Fruit fly (Drosophila melanogaster): Measurements from ENCODE around the gene TwdlT.
A peak's percentile ranks its signal among the peaks of the same experiment; 100 is the strongest.

TwdlT gene

DNA sequence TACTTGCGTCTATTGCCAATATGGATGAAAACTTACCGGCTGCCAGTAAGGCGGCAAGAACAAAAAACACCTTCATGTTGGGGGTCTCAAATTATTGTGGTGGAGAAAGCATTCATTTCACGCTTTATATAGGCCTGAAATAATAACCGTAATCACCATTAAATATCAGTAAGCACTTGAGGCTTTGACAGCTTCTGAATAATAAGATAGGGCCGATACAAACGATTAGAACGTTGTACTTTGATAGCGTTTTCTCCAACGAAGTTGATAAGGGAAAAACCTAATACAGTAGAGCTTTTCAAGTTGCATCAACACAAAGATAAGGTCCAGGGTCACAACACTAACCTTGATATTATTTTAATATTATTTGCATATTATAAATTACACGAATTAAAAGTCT lies 27.7 kb upstream of the TwdlT start, which contains the start of gene CG6283:
Gene CG6283 (minus strand): TSS at position 101 of the 400 bp plus-strand sequence.
- TF ChIP-seq pad (GFP tag; optimal IDR thresholded peaks at IDR 0.05) (no peak), kay (GFP tag; ENCODE audit: borderline replicate concordance) (peak; percentile 28)

DNA sequence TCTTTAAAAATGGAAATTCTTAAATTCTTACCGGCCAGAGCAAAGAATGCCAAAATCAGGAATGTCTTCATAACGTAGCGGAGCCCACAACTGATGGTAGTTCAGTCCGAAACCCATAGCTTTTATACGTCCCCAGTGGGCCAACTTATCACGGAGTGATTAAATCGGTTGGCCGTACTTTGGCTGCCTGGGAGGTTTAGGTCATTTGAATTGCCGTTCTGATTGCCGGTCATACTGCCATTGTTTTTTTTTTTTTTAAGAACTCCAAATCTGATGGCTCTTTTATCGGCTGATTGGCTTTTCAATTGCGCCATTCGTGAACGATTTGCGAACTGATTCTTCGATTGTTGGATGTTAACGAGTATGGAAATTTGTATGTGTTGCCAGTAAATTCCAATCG lies 25.9 kb upstream of the TwdlT start, which contains the start of gene CG6277:
Gene CG6277 (minus strand): TSS at position 101 of the 400 bp plus-strand sequence.
- TF ChIP-seq CG7101 (tag; optimal IDR thresholded peaks at IDR 0.05): no peak
- TF ChIP-seq toe (GFP tag; optimal IDR thresholded peaks at IDR 0.05): no peak
- TF ChIP-seq bab1 (GFP tag; optimal IDR thresholded peaks at IDR 0.05): no peak

DNA sequence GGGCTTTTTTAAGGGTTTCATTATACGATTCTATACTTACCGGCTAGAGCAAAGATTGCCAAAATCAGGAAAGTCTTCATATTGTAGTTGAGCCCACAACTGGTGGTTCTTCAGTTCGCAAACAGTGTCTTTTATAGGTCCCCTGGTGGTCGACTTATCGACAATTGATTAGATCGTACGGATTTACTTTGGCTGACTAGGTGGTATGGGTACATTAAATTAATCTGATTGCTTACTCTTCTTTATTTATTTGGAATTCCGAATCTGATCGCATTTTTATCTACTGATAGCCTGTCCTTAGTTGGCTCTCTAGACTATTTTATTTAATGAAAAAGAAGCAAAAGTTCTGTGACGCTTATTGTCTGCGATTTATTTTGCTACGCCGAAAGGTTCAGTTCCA lies 23.0 kb upstream of the TwdlT start, which contains the start of gene CG6271:
Gene CG6271 (minus strand): TSS at position 101 of the 400 bp plus-strand sequence.
- TF ChIP-seq CG7101 (tag; optimal IDR thresholded peaks at IDR 0.05) (no peak), cnc (optimal IDR thresholded peaks at IDR 0.05) (no peak), Mnt (GFP tag; optimal IDR thresholded peaks at IDR 0.05) (no peak), pad (GFP tag; optimal IDR thresholded peaks at IDR 0.05) (no peak), CG11617 (GFP tag; optimal IDR thresholded peaks at IDR 0.05) (no peak), CG14711 (tag; optimal IDR thresholded peaks at IDR 0.05) (no peak), CG5204 (GFP tag; optimal IDR thresholded peaks at IDR 0.05) (no peak), ovo (GFP tag; optimal IDR thresholded peaks at IDR 0.05) (no peak), Crg-1 (GFP tag; optimal IDR thresholded peaks at IDR 0.05) (no peak), CG33017 (tag; optimal IDR thresholded peaks at IDR 0.05) (no peak), CG1620 (GFP tag; optimal IDR thresholded peaks at IDR 0.05) (no peak), bab1 (GFP tag; optimal IDR thresholded peaks at IDR 0.05) (no peak), kay (GFP tag; ENCODE audit: borderline replicate concordance) (no peak), CG12768 (GFP tag; optimal IDR thresholded peaks at IDR 0.05) (no peak), tj (GFP tag; optimal IDR thresholded peaks at IDR 0.05) (no peak), Hr96 (GFP tag; optimal IDR thresholded peaks at IDR 0.05) (no peak)

DNA sequence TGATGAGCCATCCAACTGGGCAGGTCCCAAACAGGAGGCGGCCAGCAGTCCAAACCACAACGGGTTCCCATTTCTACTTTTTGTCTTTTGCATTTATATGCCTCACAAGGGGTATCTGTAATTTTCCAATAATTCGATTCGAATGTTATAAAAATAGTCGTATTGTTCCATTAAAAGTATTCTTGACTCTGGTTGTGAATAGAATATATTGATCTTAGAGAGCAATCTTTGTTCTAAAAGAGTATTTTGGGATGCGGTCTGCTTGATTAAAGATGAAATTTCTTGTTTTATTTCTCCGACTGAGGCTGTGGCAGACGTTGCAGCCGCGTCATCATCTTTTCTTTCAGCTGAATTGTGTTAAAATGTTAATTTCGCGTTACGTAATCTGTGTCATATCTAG lies 15.1 kb upstream of the TwdlT start:
- TF ChIP-seq CG33017 (tag; optimal IDR thresholded peaks at IDR 0.05) (no peak), CG12768 (GFP tag; optimal IDR thresholded peaks at IDR 0.05) (no peak), pad (GFP tag; optimal IDR thresholded peaks at IDR 0.05) (no peak), Mnt (GFP tag; optimal IDR thresholded peaks at IDR 0.05) (no peak)

DNA sequence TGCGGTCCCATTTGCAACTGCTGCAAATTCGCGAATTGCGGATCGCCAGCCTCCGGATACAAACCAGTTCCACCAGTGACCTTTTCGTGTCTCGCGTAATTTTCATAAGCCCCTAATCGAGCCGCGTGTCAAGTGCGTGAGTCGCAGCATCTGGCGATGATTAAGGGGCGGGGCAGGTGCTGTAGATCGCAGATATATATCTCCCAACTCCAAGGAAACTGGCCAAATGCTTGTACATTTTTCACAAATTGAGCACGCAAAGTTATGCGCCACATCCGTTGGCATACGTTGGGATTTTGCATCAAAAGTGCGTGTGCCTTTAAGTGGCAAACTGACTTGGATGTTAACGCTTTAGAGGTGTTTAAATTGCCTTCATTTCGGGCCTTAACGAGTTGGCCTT lies 9.0 kb upstream of the TwdlT start:
- TF ChIP-seq pad (GFP tag; optimal IDR thresholded peaks at IDR 0.05): no peak
- TF ChIP-seq CG5204 (GFP tag; optimal IDR thresholded peaks at IDR 0.05): no peak
- TF ChIP-seq cic (GFP tag; optimal IDR thresholded peaks at IDR 0.05): no peak
- no peak for TF ChIP-seq Clk (GFP tag; optimal IDR thresholded peaks at IDR 0.05)
- no peak for TF ChIP-seq tj (GFP tag; optimal IDR thresholded peaks at IDR 0.05)
- TF ChIP-seq CG12768 (GFP tag; optimal IDR thresholded peaks at IDR 0.05): no peak
- TF ChIP-seq bab1 (GFP tag; optimal IDR thresholded peaks at IDR 0.05): no peak
- TF ChIP-seq cnc (optimal IDR thresholded peaks at IDR 0.05): no peak
- no peak for TF ChIP-seq Hr96 (GFP tag; optimal IDR thresholded peaks at IDR 0.05)
- no peak for TF ChIP-seq CG33017 (tag; optimal IDR thresholded peaks at IDR 0.05)
- TF ChIP-seq CG7101 (tag; optimal IDR thresholded peaks at IDR 0.05): no peak

DNA sequence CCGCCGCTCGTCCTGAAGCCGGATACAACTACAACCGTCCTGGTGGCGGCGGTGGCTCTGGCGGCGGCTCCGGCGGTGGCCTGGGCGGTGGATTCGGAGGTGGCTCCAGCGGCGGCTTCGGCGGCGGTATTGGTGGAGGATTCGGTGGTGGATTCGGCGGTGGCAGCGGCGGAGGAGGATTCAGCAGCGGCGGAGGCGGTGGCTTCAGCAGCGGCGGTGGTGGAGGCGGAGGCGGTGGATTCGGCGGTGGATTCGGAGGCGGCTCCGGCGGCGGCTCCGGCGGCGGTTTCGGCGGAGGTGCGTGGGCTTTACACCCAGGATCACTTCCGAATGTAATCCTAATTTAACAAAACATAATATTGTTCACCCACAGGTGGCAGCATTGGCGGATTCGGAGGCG lies 529 bp downstream of the TwdlT start:
- TF ChIP-seq Clk (GFP tag; optimal IDR thresholded peaks at IDR 0.05): no peak
- no peak for TF ChIP-seq CG1620 (GFP tag; optimal IDR thresholded peaks at IDR 0.05)
- TF ChIP-seq bab1 (GFP tag; optimal IDR thresholded peaks at IDR 0.05): no peak
- no peak for TF ChIP-seq CG7101 (tag; optimal IDR thresholded peaks at IDR 0.05)
- no peak for TF ChIP-seq CG14711 (tag; optimal IDR thresholded peaks at IDR 0.05)
- TF ChIP-seq CG5204 (GFP tag; optimal IDR thresholded peaks at IDR 0.05): no peak
- no peak for TF ChIP-seq tj (GFP tag; optimal IDR thresholded peaks at IDR 0.05)
- TF ChIP-seq toe (GFP tag; optimal IDR thresholded peaks at IDR 0.05): no peak
- no peak for TF ChIP-seq ovo (GFP tag; optimal IDR thresholded peaks at IDR 0.05)

DNA sequence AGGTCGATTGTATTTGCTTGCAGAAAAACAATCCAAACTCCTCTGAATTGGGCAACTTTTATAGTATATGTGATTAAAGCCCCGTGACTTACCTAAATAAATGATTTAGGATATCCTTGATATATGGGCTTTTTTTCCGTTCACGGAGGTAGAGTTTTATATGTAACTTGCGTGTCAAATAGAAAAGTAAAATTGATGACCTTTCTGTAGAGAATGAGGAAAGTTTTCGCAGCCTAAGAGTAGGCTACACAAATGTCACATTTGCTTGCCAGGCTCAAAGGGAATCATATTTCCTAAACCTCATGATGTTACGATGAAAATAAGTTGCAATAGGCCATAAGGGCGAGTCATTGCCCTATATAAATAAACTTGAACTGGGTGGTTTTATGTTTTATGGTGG lies 7.1 kb downstream of the TwdlT start:
- TF ChIP-seq bab1 (GFP tag; optimal IDR thresholded peaks at IDR 0.05): no peak
- no peak for TF ChIP-seq CG7101 (tag; optimal IDR thresholded peaks at IDR 0.05)
- no peak for TF ChIP-seq CG12768 (GFP tag; optimal IDR thresholded peaks at IDR 0.05)
- TF ChIP-seq Hr96 (GFP tag; optimal IDR thresholded peaks at IDR 0.05): no peak
- TF ChIP-seq tj (GFP tag; optimal IDR thresholded peaks at IDR 0.05): no peak
- TF ChIP-seq CG7045 (GFP tag; optimal IDR thresholded peaks at IDR 0.05): no peak
- no peak for TF ChIP-seq CG11617 (GFP tag; optimal IDR thresholded peaks at IDR 0.05)
- TF ChIP-seq CG5204 (GFP tag; optimal IDR thresholded peaks at IDR 0.05): no peak
- no peak for TF ChIP-seq Crg-1 (GFP tag; optimal IDR thresholded peaks at IDR 0.05)
- no peak for TF ChIP-seq kay (GFP tag; ENCODE audit: borderline replicate concordance)

DNA sequence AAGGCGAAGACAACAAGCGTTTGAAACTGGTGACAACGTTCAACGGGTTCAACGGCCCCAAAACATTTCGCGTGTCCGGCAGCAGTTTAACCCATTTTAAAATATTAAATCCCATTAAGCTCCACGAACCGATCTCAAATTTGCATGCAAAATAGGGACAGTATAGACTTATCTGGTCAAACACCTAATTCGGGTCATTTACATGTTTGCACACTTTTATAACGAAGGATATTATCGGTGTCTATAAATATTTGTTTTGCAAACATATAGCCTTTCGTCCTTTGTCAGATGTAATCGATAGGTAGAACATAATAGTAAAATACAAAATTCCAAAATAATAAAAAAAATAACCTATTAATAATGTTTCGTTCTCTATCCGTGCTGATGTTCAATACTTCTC lies 12.9 kb downstream of the TwdlT start, which contains the start of gene CG34292:
Gene CG34292 (plus strand): TSS at position 301 of the 400 bp plus-strand sequence.
- TF ChIP-seq CG14711 (tag; optimal IDR thresholded peaks at IDR 0.05) (no peak), cic (GFP tag; optimal IDR thresholded peaks at IDR 0.05) (no peak), CG7101 (tag; optimal IDR thresholded peaks at IDR 0.05) (no peak), tj (GFP tag; optimal IDR thresholded peaks at IDR 0.05) (no peak), Clk (GFP tag; optimal IDR thresholded peaks at IDR 0.05) (no peak), Crg-1 (GFP tag; optimal IDR thresholded peaks at IDR 0.05) (no peak), toe (GFP tag; optimal IDR thresholded peaks at IDR 0.05) (no peak), CG5204 (GFP tag; optimal IDR thresholded peaks at IDR 0.05) (no peak), Hr96 (GFP tag; optimal IDR thresholded peaks at IDR 0.05) (no peak), CG12768 (GFP tag; optimal IDR thresholded peaks at IDR 0.05) (no peak), CG33017 (tag; optimal IDR thresholded peaks at IDR 0.05) (no peak), ovo (GFP tag; optimal IDR thresholded peaks at IDR 0.05) (no peak), CG1620 (GFP tag; optimal IDR thresholded peaks at IDR 0.05) (no peak), bab1 (GFP tag; optimal IDR thresholded peaks at IDR 0.05) (no peak), cnc (optimal IDR thresholded peaks at IDR 0.05) (no peak)

Measured in whole organism, adult.